Worm (Caenorhabditis elegans) whole organism, midembryonic: Measurements from ENCODE around the gene Y64H9A.2.

Experiments used
- T22C8.4 ChIP-seq: fragments of 200-800 bp; sonication (Bioruptor generic); IDR thresholded peaks from 2 replicates; pipeline ENCODE4 v1.3.6; 2022; ENCODE audit warnings: missing genetic modification characterization, missing compliant biosample characterization
- flt-1 ChIP-seq: fragments of 200-800 bp; sonication (Bioruptor generic); IDR thresholded peaks from 2 replicates; pipeline ENCODE4 v1.3.6; 2022; ENCODE audit warnings: missing genetic modification characterization, missing compliant biosample characterization
- klf-2 ChIP-seq: fragments of 200-800 bp; sonication (Bioruptor generic); conservative IDR thresholded peaks from 2 replicates; pipeline ENCODE4 v1.3.6; 2022; ENCODE audit warnings: missing genetic modification reagents, missing genetic modification characterization, missing compliant biosample characterization
- tab-1 ChIP-seq: fragments of 200-800 bp; sonication (Bioruptor generic); IDR thresholded peaks from 2 replicates; pipeline ENCODE4 v1.3.6; 2022; ENCODE audit warnings: missing genetic modification characterization, missing compliant biosample characterization

DNA sequence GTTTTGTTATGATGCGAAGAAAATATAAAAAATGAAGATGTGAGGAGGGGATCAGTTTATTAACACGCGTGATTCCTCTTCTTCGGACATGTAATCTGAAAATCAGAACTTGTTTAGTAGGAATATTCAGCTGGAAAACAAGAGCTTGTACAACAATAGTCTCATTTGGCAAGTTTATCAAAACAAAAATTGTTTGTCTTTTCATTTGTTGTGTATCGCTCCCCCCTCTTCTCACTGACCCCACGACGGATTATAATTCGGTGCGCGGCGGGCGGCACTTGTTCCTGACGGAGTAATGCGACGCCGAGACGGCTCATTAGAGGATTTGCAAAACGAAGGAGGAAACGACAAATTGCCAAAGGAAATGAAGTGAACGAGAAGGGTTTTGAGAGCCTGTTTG, 9.9 kb upstream of the Y64H9A.2 start, which contains the start of gene ZC449.4:
- no peak for TF ChIP-seq tab-1 (GFP tag; lab: Robert Waterston, UW)
- no peak for TF ChIP-seq flt-1 (GFP tag; lab: Robert Waterston, UW)
- no peak for TF ChIP-seq T22C8.4 (GFP tag; lab: Robert Waterston, UW)
- no peak for TF ChIP-seq klf-2 (GFP tag; lab: Robert Waterston, UW)
